Fruit fly (Drosophila melanogaster) whole organism, prepupa: Measurements from ENCODE around the gene CG32267.

Experiments used
- CG10631 ChIP-seq: fragments of 200-800 bp; sonication (Bioruptor generic); optimal IDR thresholded peaks from 2 replicates; lab custom pipeline; 2016; ENCODE audit warnings: missing biosample characterization, missing genetic modification characterization
- CG10669 ChIP-seq: fragments of 200-800 bp; sonication (Bioruptor generic); optimal IDR thresholded peaks from 3 replicates; lab custom pipeline; 2018; ENCODE audit warnings: missing biosample characterization, mild to moderate bottlenecking, missing genetic modification characterization, moderate library complexity
- CG11762 ChIP-seq: fragments of 200-800 bp; sonication (Bioruptor generic); optimal IDR thresholded peaks from 3 replicates; lab custom pipeline; 2016; ENCODE audit warnings: missing biosample characterization, missing genetic modification characterization; ENCODE audit not compliant: insufficient read depth
- CG11902 ChIP-seq: fragments of 200-800 bp; sonication (Bioruptor generic); optimal IDR thresholded peaks from 3 replicates; lab custom pipeline; 2016; ENCODE audit warnings: missing biosample characterization, missing genetic modification characterization
- CG15336 ChIP-seq: fragments of 200-800 bp; sonication (Bioruptor generic); IDR thresholded peaks from 2 replicates; pipeline ENCODE4 v1.3.6; 2022; ENCODE audit warnings: missing biosample characterization, missing genetic modification characterization
- CG31627 ChIP-seq: fragments of 200-800 bp; sonication (Bioruptor generic); optimal IDR thresholded peaks from 3 replicates; lab custom pipeline; 2016; ENCODE audit warnings: missing biosample characterization, missing genetic modification characterization
- CG32006 ChIP-seq: fragments of 200-800 bp; sonication (Bioruptor generic); optimal IDR thresholded peaks from 3 replicates; lab custom pipeline; 2017; ENCODE audit warnings: missing biosample characterization, mild to moderate bottlenecking, missing genetic modification characterization
- CG34406 ChIP-seq: fragments of 200-800 bp; sonication (Bioruptor generic); optimal IDR thresholded peaks from 3 replicates; lab custom pipeline; 2016; ENCODE audit warnings: missing biosample characterization, missing genetic modification characterization
- CG4318 ChIP-seq: fragments of 200-800 bp; sonication (Bioruptor generic); optimal IDR thresholded peaks from 3 replicates; lab custom pipeline; 2017; ENCODE audit warnings: missing biosample characterization, mild to moderate bottlenecking, missing genetic modification characterization
- CG6276 ChIP-seq: fragments of 200-800 bp; sonication (Bioruptor generic); optimal IDR thresholded peaks from 2 replicates; lab custom pipeline; 2017; ENCODE audit warnings: missing biosample characterization, mild to moderate bottlenecking, missing genetic modification characterization
- CG6792 ChIP-seq: fragments of 200-800 bp; sonication (Bioruptor generic); optimal IDR thresholded peaks from 3 replicates; lab custom pipeline; 2016; ENCODE audit warnings: missing biosample characterization, missing genetic modification characterization
- CG6808 ChIP-seq: fragments of 200-800 bp; sonication (Bioruptor generic); optimal IDR thresholded peaks from 3 replicates; lab custom pipeline; 2017; ENCODE audit warnings: missing biosample characterization, missing genetic modification characterization, mild to moderate bottlenecking, moderate library complexity, missing genetic modification reagents
- CG7368 ChIP-seq: fragments of 200-800 bp; sonication (Bioruptor generic); optimal IDR thresholded peaks from 3 replicates; lab custom pipeline; 2016; ENCODE audit warnings: missing biosample characterization, missing genetic modification characterization
- CG8119 ChIP-seq: fragments of 200-800 bp; sonication (Bioruptor generic); IDR thresholded peaks from 3 replicates; pipeline ENCODE4 v1.3.6; 2022; ENCODE audit warnings: missing biosample characterization, missing genetic modification characterization
- CG8319 ChIP-seq: fragments of 200-800 bp; sonication (Bioruptor generic); optimal IDR thresholded peaks from 3 replicates; lab custom pipeline; 2016; ENCODE audit warnings: missing biosample characterization, missing genetic modification characterization
- CG8632 ChIP-seq: fragments of 200-800 bp; sonication (Bioruptor generic); optimal IDR thresholded peaks from 3 replicates; lab custom pipeline; 2016; ENCODE audit warnings: missing biosample characterization, missing genetic modification characterization
- CG9139 ChIP-seq: fragments of 200-800 bp; sonication (Bioruptor generic); optimal IDR thresholded peaks from 3 replicates; lab custom pipeline; 2017; ENCODE audit warnings: missing biosample characterization, mild to moderate bottlenecking, missing genetic modification characterization
- Eip78C ChIP-seq: fragments of 200-800 bp; sonication (Bioruptor generic); peaks from one replicate; lab custom pipeline; 2016; ENCODE audit warnings: missing biosample characterization, missing genetic modification characterization
- Eip93F ChIP-seq: fragments of 200-800 bp; sonication (Bioruptor generic); optimal IDR thresholded peaks from 2 replicates; lab custom pipeline; 2016; ENCODE audit warnings: missing biosample characterization, mild to moderate bottlenecking, missing genetic modification characterization
- Ets21C ChIP-seq: fragments of 200-800 bp; sonication (Bioruptor generic); optimal IDR thresholded peaks from 3 replicates; lab custom pipeline; 2016; ENCODE audit warnings: missing biosample characterization, missing genetic modification characterization
- Hr38 ChIP-seq: sonication (Bioruptor generic); optimal IDR thresholded peaks from 2 replicates; lab custom pipeline; 2016; ENCODE audit warnings: missing biosample characterization, missing genetic modification characterization
- Hr39 ChIP-seq: fragments of 200-800 bp; sonication (Bioruptor generic); optimal IDR thresholded peaks from 2 replicates; lab custom pipeline; 2016; ENCODE audit warnings: missing biosample characterization, missing genetic modification characterization
- Hr4 ChIP-seq: fragments of 200-800 bp; sonication (Bioruptor generic); optimal IDR thresholded peaks from 3 replicates; lab custom pipeline; 2016; ENCODE audit warnings: missing biosample characterization, missing genetic modification characterization
- Lpt ChIP-seq: fragments of 200-800 bp; sonication (Bioruptor generic); optimal IDR thresholded peaks from 3 replicates; lab custom pipeline; 2016; ENCODE audit warnings: missing biosample characterization, missing genetic modification characterization
- Met ChIP-seq: fragments of 200-800 bp; sonication (Bioruptor generic); optimal IDR thresholded peaks from 3 replicates; lab custom pipeline; 2016; ENCODE audit warnings: missing biosample characterization, missing genetic modification characterization
- OdsH ChIP-seq: fragments of 200-800 bp; sonication (Bioruptor generic); optimal IDR thresholded peaks from 3 replicates; lab custom pipeline; 2016; ENCODE audit warnings: missing biosample characterization, missing genetic modification characterization
- Smox ChIP-seq: fragments of 200-800 bp; sonication (Bioruptor generic); optimal IDR thresholded peaks from 3 replicates; lab custom pipeline; 2016; ENCODE audit warnings: missing biosample characterization, missing genetic modification characterization
- Sox102F ChIP-seq: fragments of 200-800 bp; sonication (Bioruptor generic); optimal IDR thresholded peaks from 2 replicates; lab custom pipeline; 2016; ENCODE audit warnings: missing biosample characterization, mild to moderate bottlenecking, missing genetic modification characterization
- Sox14 ChIP-seq: fragments of 200-800 bp; sonication (Bioruptor generic); optimal IDR thresholded peaks from 3 replicates; lab custom pipeline; 2016; ENCODE audit warnings: missing biosample characterization, missing genetic modification characterization
- Sox15 ChIP-seq: fragments of 200-800 bp; sonication (Bioruptor generic); optimal IDR thresholded peaks from 3 replicates; lab custom pipeline; 2016; ENCODE audit warnings: missing biosample characterization, missing genetic modification characterization
- achi ChIP-seq: fragments of 200-800 bp; sonication (Bioruptor generic); optimal IDR thresholded peaks from 3 replicates; lab custom pipeline; 2016; ENCODE audit warnings: missing biosample characterization, missing genetic modification characterization
- acj6 ChIP-seq: fragments of 200-800 bp; sonication (Bioruptor generic); optimal IDR thresholded peaks from 3 replicates; lab custom pipeline; 2016; ENCODE audit warnings: missing biosample characterization, missing genetic modification characterization
- dsx ChIP-seq: fragments of 200-800 bp; optimal IDR thresholded peaks from 3 replicates; lab custom pipeline; 2019; ENCODE audit warnings: missing biosample characterization, mild to moderate bottlenecking, missing genetic modification characterization, moderate library complexity; ENCODE audit not compliant: poor library complexity, severe bottlenecking
- eg ChIP-seq: fragments of 200-800 bp; sonication (Bioruptor generic); IDR thresholded peaks from 3 replicates; pipeline ENCODE4 v1.3.6; 2022; ENCODE audit warnings: missing biosample characterization, missing genetic modification characterization
- esn ChIP-seq: fragments of 200-800 bp; sonication (Bioruptor generic); optimal IDR thresholded peaks from 2 replicates; lab custom pipeline; 2016; ENCODE audit warnings: missing biosample characterization, mild to moderate bottlenecking, missing genetic modification characterization, moderate library complexity
- lz ChIP-seq: fragments of 200-800 bp; sonication (Bioruptor generic); optimal IDR thresholded peaks from 3 replicates; lab custom pipeline; 2016; ENCODE audit warnings: missing biosample characterization, missing genetic modification characterization
- pdm3 ChIP-seq: fragments of 200-800 bp; sonication (Bioruptor generic); optimal IDR thresholded peaks from 3 replicates; lab custom pipeline; 2016; ENCODE audit warnings: missing biosample characterization, missing genetic modification characterization
- salr ChIP-seq, 2 experiments: fragments of 200-800 bp; sonication (Bioruptor generic); optimal IDR thresholded peaks; 3 replicates each; lab custom pipeline; 2016 to 2018; ENCODE audit warnings: missing biosample characterization in 2 of 2, missing genetic modification characterization in 2 of 2, mild to moderate bottlenecking in 1 of 2
- ss ChIP-seq, 2 experiments: fragments of 200-800 bp; sonication (Bioruptor generic); optimal IDR thresholded peaks; 2 replicates in 1 of 2; 3 replicates in 1 of 2; lab custom pipeline; 2017 to 2018; ENCODE audit warnings: mild to moderate bottlenecking in 2 of 2, missing biosample characterization in 2 of 2, missing genetic modification characterization in 2 of 2, moderate library complexity in 1 of 2
- svp ChIP-seq: fragments of 200-800 bp; sonication (Bioruptor generic); peaks from one replicate; lab custom pipeline; 2016; ENCODE audit warnings: missing biosample characterization, missing genetic modification characterization
- topi ChIP-seq: fragments of 200-800 bp; sonication (Bioruptor generic); optimal IDR thresholded peaks from 3 replicates; lab custom pipeline; 2016; ENCODE audit warnings: missing biosample characterization, missing genetic modification characterization
- vri ChIP-seq: fragments of 200-800 bp; sonication (Bioruptor generic); optimal IDR thresholded peaks from 3 replicates; lab custom pipeline; 2016; ENCODE audit warnings: missing biosample characterization, mild to moderate bottlenecking, missing genetic modification characterization

The CG32267 gene

dm6 chr3L:3449680-3450079 is 22.2 kb downstream of the CG32267 start:
- TF ChIP-seq CG6276 (GFP tag; lab: Kevin White, UChicago), result no peak
- TF ChIP-seq CG7368, result no peak
- TF ChIP-seq Smox (GFP tag; lab: Kevin White, UChicago), result peak; percentile 58
- TF ChIP-seq esn (GFP tag; lab: Kevin White, UChicago), result peak; percentile 70
- peak; percentile 73 for TF ChIP-seq Hr39 (GFP tag; lab: Kevin White, UChicago)
- TF ChIP-seq CG15336 (GFP tag; lab: Robert Waterston, UW), result 0 out of 2 replicates have a peak, but pooled peaks have one; percentile 8
- TF ChIP-seq dsx (GFP tag; lab: Kevin White, UChicago), result no peak
- TF ChIP-seq CG8319, result no peak
- TF ChIP-seq CG8119, result peak; percentile 36; the same call in 1 of the 3 replicates
- peak; percentile 11 for TF ChIP-seq vri (GFP tag; lab: Kevin White, UChicago)
- TF ChIP-seq salr (GFP tag; optimal IDR thresholded peaks at IDR 0.05; lab: Kevin White, UChicago), result no peak
- peak; percentile 47 for TF ChIP-seq achi (GFP tag; lab: Kevin White, UChicago)
- peak; percentile 46 for TF ChIP-seq OdsH
- TF ChIP-seq CG8632 (GFP tag; lab: Kevin White, UChicago), result peak; percentile 23
- TF ChIP-seq lz (GFP tag; lab: Kevin White, UChicago), result peak; percentile 59
- TF ChIP-seq eg (GFP tag; lab: Robert Waterston, UW), result no peak
- peak; percentile 44 for TF ChIP-seq Hr4 (GFP tag; lab: Kevin White, UChicago)
- peak; percentile 21 for TF ChIP-seq CG32006 (GFP tag; lab: Kevin White, UChicago)
- TF ChIP-seq Eip78C, result peak; percentile 67
- TF ChIP-seq CG31627 (GFP tag; lab: Kevin White, UChicago), result peak; percentile 71
- peak; percentile 11 for TF ChIP-seq topi (GFP tag; lab: Kevin White, UChicago)
- no peak for TF ChIP-seq CG10669 (GFP tag; lab: Kevin White, UChicago)
- TF ChIP-seq ss (GFP tag; optimal IDR thresholded peaks at IDR 0.05; lab: Kevin White, UChicago), result no peak
- no peak for TF ChIP-seq CG11902 (GFP tag; lab: Kevin White, UChicago)
- no peak for TF ChIP-seq CG34406 (GFP tag; lab: Kevin White, UChicago)
- TF ChIP-seq pdm3 (GFP tag; lab: Kevin White, UChicago), result peak; percentile 48
- TF ChIP-seq svp (GFP tag; lab: Kevin White, UChicago), result peak; percentile 85
- TF ChIP-seq Met (GFP tag; lab: Kevin White, UChicago), result peak; percentile 67
- TF ChIP-seq Sox14 (GFP tag; lab: Kevin White, UChicago), result peak; percentile 54
- no peak for TF ChIP-seq Lpt (GFP tag; lab: Kevin White, UChicago)
- no peak for TF ChIP-seq Sox15 (GFP tag; lab: Kevin White, UChicago)
- TF ChIP-seq CG6808 (GFP tag; lab: Kevin White, UChicago), result no peak
- no peak for TF ChIP-seq Eip93F (GFP tag; lab: Kevin White, UChicago)
- peak; percentile 13 for TF ChIP-seq CG6792
- peak; percentile 42 for TF ChIP-seq acj6 (GFP tag; lab: Kevin White, UChicago)
- peak; percentile 58 for TF ChIP-seq Sox102F (GFP tag; lab: Kevin White, UChicago)
- peak; percentile 11 for TF ChIP-seq CG10631 (GFP tag; lab: Kevin White, UChicago)
- no peak for TF ChIP-seq Hr38 (GFP tag; lab: Kevin White, UChicago)
- peak; percentile 50 for TF ChIP-seq Ets21C (GFP tag; lab: Kevin White, UChicago)

dm6 chr3L:3447948-3448526 is 23.9 kb downstream of the CG32267 start:
- TF ChIP-seq CG11762 (GFP tag; lab: Kevin White, UChicago) (no peak), Eip78C (peak; percentile 42), vri (GFP tag; lab: Kevin White, UChicago) (peak; percentile 2), CG4318 (GFP tag; lab: Kevin White, UChicago) (no peak), acj6 (GFP tag; lab: Kevin White, UChicago) (no peak), svp (GFP tag; lab: Kevin White, UChicago) (peak; percentile 56), CG9139 (GFP tag; lab: Kevin White, UChicago) (no peak)
